Worm (Caenorhabditis elegans): ENCODE results near the gene C30F2.2.

DNA sequence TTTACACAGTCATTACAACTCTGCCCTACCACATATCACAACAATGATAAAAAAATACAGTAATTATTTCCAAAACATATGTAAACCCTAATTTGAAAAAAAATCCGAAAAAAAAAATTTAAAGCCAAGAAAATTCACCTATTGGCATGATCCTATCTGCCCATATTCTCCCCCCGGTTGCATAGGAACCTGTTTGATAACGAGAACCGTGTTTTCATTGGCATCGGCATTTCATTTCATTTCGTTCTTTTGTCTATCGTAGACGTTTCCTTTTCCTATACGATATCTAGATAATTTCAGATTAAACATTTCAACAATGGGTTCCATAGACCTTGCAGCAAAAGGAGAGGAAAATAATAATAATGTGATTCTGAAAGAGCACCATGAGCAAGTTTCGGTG is 54.5 kb downstream of the C30F2.2 start, which contains the start of gene mboa-1:
- TF ChIP-seq klf-2 (GFP tag; conservative IDR thresholded peaks at IDR 0.05) (no peak), flt-1 (GFP tag; IDR thresholded peaks at IDR 0.05) (no peak), ref-1 (GFP tag; conservative IDR thresholded peaks at IDR 0.05) (no peak), cog-1 (tag; optimal IDR thresholded peaks at IDR 0.05) (no peak), med-1 (GFP tag; optimal IDR thresholded peaks at IDR 0.05; ENCODE audit: insufficient read depth) (no peak), tab-1 (GFP tag; IDR thresholded peaks at IDR 0.05) (no peak), ztf-23 (GFP tag; IDR thresholded peaks at IDR 0.05) (no peak), ztf-29 (GFP tag; IDR thresholded peaks at IDR 0.05) (no peak), T22C8.4 (GFP tag; IDR thresholded peaks at IDR 0.05) (no peak)
